Fruit fly (Drosophila melanogaster) whole organism, embryonic: ENCODE measurements around the gene Cpr23B.
A peak's percentile ranks its signal among the peaks of the same experiment; 100 is the strongest.

ENCODE experiments used
- Atf6 ChIP-seq: fragments of 200-800 bp; sonication (Bioruptor generic); IDR thresholded peaks from 2 replicates; pipeline ENCODE4 v1.3.6; 2022; ENCODE audit warnings: missing biosample characterization, missing genetic modification characterization
- CG12155 ChIP-seq: fragments of 200-800 bp; sonication (Bioruptor generic); optimal IDR thresholded peaks from 3 replicates; lab custom pipeline; 2016; ENCODE audit warnings: missing biosample characterization, missing genetic modification characterization
- CG12659 ChIP-seq: fragments of 200-800 bp; sonication (Bioruptor generic); optimal IDR thresholded peaks from 3 replicates; lab custom pipeline; 2017; ENCODE audit warnings: mild to moderate bottlenecking, missing biosample characterization, missing genetic modification reagents, missing genetic modification characterization
- CG13624 ChIP-seq: fragments of 200-800 bp; sonication (Bioruptor generic); optimal IDR thresholded peaks from 2 replicates; lab custom pipeline; 2016; ENCODE audit warnings: missing biosample characterization, missing genetic modification characterization
- CG17361 ChIP-seq: fragments of 200-800 bp; sonication (Bioruptor generic); IDR thresholded peaks from 3 replicates; pipeline ENCODE4 v1.3.6; 2022; ENCODE audit warnings: missing biosample characterization, missing genetic modification characterization
- CG17802 ChIP-seq: fragments of 200-800 bp; sonication (Bioruptor generic); optimal IDR thresholded peaks from 2 replicates; lab custom pipeline; 2018; ENCODE audit warnings: missing biosample characterization, mild to moderate bottlenecking, missing genetic modification characterization, moderate library complexity
- CG17912 ChIP-seq: fragments of 200-800 bp; sonication (Bioruptor generic); optimal IDR thresholded peaks from 2 replicates; lab custom pipeline; 2018; ENCODE audit warnings: missing biosample characterization, mild to moderate bottlenecking, missing genetic modification characterization
- CG18599 ChIP-seq: fragments of 200-800 bp; sonication (Bioruptor generic); optimal IDR thresholded peaks from 3 replicates; lab custom pipeline; 2017; ENCODE audit warnings: missing biosample characterization, missing genetic modification characterization, mild to moderate bottlenecking, moderate library complexity, missing genetic modification reagents
- CG30431 ChIP-seq: fragments of 200-800 bp; sonication (Bioruptor generic); optimal IDR thresholded peaks from 2 replicates; lab custom pipeline; 2017; ENCODE audit warnings: missing biosample characterization, missing genetic modification characterization
- CG8089 ChIP-seq: fragments of 200-800 bp; sonication (Bioruptor generic); optimal IDR thresholded peaks from 3 replicates; lab custom pipeline; 2016; ENCODE audit warnings: missing biosample characterization, missing genetic modification characterization
- CG9609 ChIP-seq: fragments of 200-800 bp; sonication (Bioruptor generic); optimal IDR thresholded peaks from 3 replicates; lab custom pipeline; 2016; ENCODE audit warnings: missing biosample characterization, missing genetic modification characterization
- D19A ChIP-seq: fragments of 200-800 bp; optimal IDR thresholded peaks from 3 replicates; lab custom pipeline; 2019; ENCODE audit warnings: missing biosample characterization, mild to moderate bottlenecking, missing genetic modification characterization, moderate library complexity
- Dek ChIP-seq: fragments of 200-800 bp; sonication (Bioruptor generic); optimal IDR thresholded peaks from 3 replicates; lab custom pipeline; 2019; ENCODE audit warnings: missing biosample characterization, mild to moderate bottlenecking, missing genetic modification characterization, moderate library complexity
- Dll ChIP-seq: fragments of 200-800 bp; sonication (Bioruptor generic); IDR thresholded peaks from 4 replicates; pipeline ENCODE4 v1.3.6; 2022; ENCODE audit warnings: missing biosample characterization, missing genetic modification characterization; ENCODE audit not compliant: partially characterized antibody
- Drgx ChIP-seq: fragments of 200-800 bp; sonication (Bioruptor generic); IDR thresholded peaks from 2 replicates; pipeline ENCODE4 v1.3.6; 2022; ENCODE audit warnings: missing biosample characterization, missing genetic modification characterization
- Ets65A ChIP-seq: fragments of 200-800 bp; sonication (Bioruptor generic); peaks from one replicate; lab custom pipeline; 2016; ENCODE audit warnings: missing biosample characterization, missing genetic modification characterization
- HLH3B ChIP-seq: fragments of 200-800 bp; sonication (Bioruptor generic); IDR thresholded peaks from 2 replicates; pipeline ENCODE4 v1.3.6; 2022; ENCODE audit warnings: missing biosample characterization, missing genetic modification characterization
- HLH54F ChIP-seq: fragments of 200-800 bp; sonication (Bioruptor generic); optimal IDR thresholded peaks from 3 replicates; lab custom pipeline; 2016; ENCODE audit warnings: missing biosample characterization, missing genetic modification characterization
- Hr78 ChIP-seq, 2 experiments: fragments of 200-800 bp in 1 of 2; fragments of >200 bp in 1 of 2; sonication (Bioruptor generic) in 1 of 2; optimal IDR thresholded peaks; 2 replicates each; lab custom pipeline; 2017 to 2019; ENCODE audit warnings: missing biosample characterization in 2 of 2, missing genetic modification characterization in 2 of 2, mild to moderate bottlenecking in 1 of 2, moderate library complexity in 1 of 2
- Max ChIP-seq: fragments of 200-800 bp; sonication (Bioruptor generic); optimal IDR thresholded peaks from 2 replicates; lab custom pipeline; 2016; ENCODE audit warnings: missing biosample characterization, mild to moderate bottlenecking, missing genetic modification characterization
- Opbp ChIP-seq: fragments of 200-800 bp; sonication (Bioruptor generic); IDR thresholded peaks from 3 replicates; pipeline ENCODE4 v1.3.6; 2022; ENCODE audit warnings: missing biosample characterization, missing genetic modification characterization; ENCODE audit not compliant: partially characterized antibody
- Sox100B ChIP-seq: fragments of 200-800 bp; sonication (Bioruptor generic); optimal IDR thresholded peaks from 3 replicates; lab custom pipeline; 2018; ENCODE audit warnings: missing biosample characterization, mild to moderate bottlenecking, missing genetic modification characterization
- Xrp1 ChIP-seq: fragments of 200-800 bp; sonication (Bioruptor generic); IDR thresholded peaks from 2 replicates; pipeline ENCODE4 v1.3.6; 2022; ENCODE audit warnings: missing biosample characterization, missing genetic modification characterization
- az2 ChIP-seq: fragments of 200-800 bp; sonication (Bioruptor generic); optimal IDR thresholded peaks from 3 replicates; lab custom pipeline; 2016; ENCODE audit warnings: missing biosample characterization, missing genetic modification characterization
- bigmax ChIP-seq: fragments of 200-800 bp; sonication (Bioruptor generic); optimal IDR thresholded peaks from 2 replicates; lab custom pipeline; 2018; ENCODE audit warnings: missing biosample characterization, mild to moderate bottlenecking, missing genetic modification characterization
- br ChIP-seq: fragments of >200 bp; optimal IDR thresholded peaks from 2 replicates; lab custom pipeline; 2017
- dm ChIP-seq: fragments of 200-800 bp; sonication (Bioruptor generic); optimal IDR thresholded peaks from 3 replicates; lab custom pipeline; 2016; ENCODE audit warnings: missing biosample characterization, missing genetic modification characterization
- ewg ChIP-seq: fragments of 200-800 bp; sonication (Bioruptor generic); optimal IDR thresholded peaks from 3 replicates; lab custom pipeline; 2017; ENCODE audit warnings: mild to moderate bottlenecking, missing biosample characterization, missing genetic modification reagents, missing genetic modification characterization
- lilli ChIP-seq: fragments of 200-800 bp; sonication (Bioruptor generic); optimal IDR thresholded peaks from 3 replicates; lab custom pipeline; 2016; ENCODE audit warnings: missing biosample characterization, missing genetic modification characterization
- mirr ChIP-seq: fragments of 200-800 bp; sonication (Bioruptor generic); optimal IDR thresholded peaks from 3 replicates; lab custom pipeline; 2018; ENCODE audit warnings: missing biosample characterization, mild to moderate bottlenecking, missing genetic modification characterization
- onecut ChIP-seq: fragments of 200-800 bp; sonication (Bioruptor generic); IDR thresholded peaks from 2 replicates; pipeline ENCODE4 v1.3.6; 2022; ENCODE audit warnings: missing biosample characterization, missing genetic modification characterization
- org-1 ChIP-seq: fragments of 200-800 bp; sonication (Bioruptor generic); optimal IDR thresholded peaks from 2 replicates; lab custom pipeline; 2017; ENCODE audit warnings: missing biosample characterization, missing genetic modification characterization
- rib ChIP-seq: fragments of 200-800 bp; sonication (Bioruptor generic); IDR thresholded peaks from 2 replicates; pipeline ENCODE4 v1.3.6; 2022; ENCODE audit warnings: missing biosample characterization, missing genetic modification characterization
- sd ChIP-seq: fragments of 200-800 bp; sonication (Bioruptor generic); optimal IDR thresholded peaks from 3 replicates; lab custom pipeline; 2018; ENCODE audit warnings: missing biosample characterization, mild to moderate bottlenecking, missing genetic modification characterization, moderate library complexity
- seq ChIP-seq: fragments of 200-800 bp; sonication (Bioruptor generic); IDR thresholded peaks from 2 replicates; pipeline ENCODE4 v1.3.6; 2022; ENCODE audit warnings: missing biosample characterization, missing genetic modification characterization
- toy ChIP-seq: fragments of 200-800 bp; sonication (Bioruptor generic); IDR thresholded peaks from 2 replicates; pipeline ENCODE4 v1.3.6; 2022; ENCODE audit warnings: missing biosample characterization, missing genetic modification characterization
- unc-4 ChIP-seq: fragments of 200-800 bp; sonication (Bioruptor generic); IDR thresholded peaks from 2 replicates; pipeline ENCODE4 v1.3.6; 2022; ENCODE audit warnings: missing biosample characterization, missing genetic modification characterization; ENCODE audit not compliant: partially characterized antibody
- vvl ChIP-seq: fragments of 200-800 bp; sonication (Bioruptor generic); IDR thresholded peaks from 2 replicates; pipeline ENCODE4 v1.3.6; 2022; ENCODE audit warnings: missing biosample characterization, missing genetic modification characterization
- zen2 ChIP-seq: fragments of 200-800 bp; sonication (Bioruptor generic); IDR thresholded peaks from 3 replicates; pipeline ENCODE4 v1.3.6; 2022; ENCODE audit warnings: missing biosample characterization, missing genetic modification characterization; ENCODE audit not compliant: partially characterized antibody
- zf30C ChIP-seq: fragments of 200-800 bp; sonication (Bioruptor generic); optimal IDR thresholded peaks from 3 replicates; lab custom pipeline; 2018; ENCODE audit warnings: missing biosample characterization, mild to moderate bottlenecking, missing genetic modification characterization

The Cpr23B gene

dm6 chr2L:2872968-2873728, 34.9 kb downstream of the Cpr23B start (continued):
- TF ChIP-seq vvl (peak; percentile 11; the same call in 1 of the 2 replicates), lilli (GFP tag; lab: Kevin White, UChicago) (peak; percentile 67), rib (GFP tag; lab: Robert Waterston, UW) (no peak), CG17912 (GFP tag; lab: Kevin White, UChicago) (no peak), CG17361 (no peak), unc-4 (no peak), CG8089 (GFP tag; lab: Kevin White, UChicago) (peak; percentile 33), toy (GFP tag; lab: Robert Waterston, UW) (peak; percentile 47; the same call in 1 of the 2 replicates), CG12659 (GFP tag; lab: Kevin White, UChicago) (peak; percentile 8), CG13624 (GFP tag; lab: Kevin White, UChicago) (peak; percentile 6), mirr (GFP tag; lab: Kevin White, UChicago) (no peak), zen2 (GFP tag; lab: Robert Waterston, UW) (no peak), sd (tag; lab: Kevin White, UChicago) (peak; percentile 23), CG9609 (GFP tag; lab: Kevin White, UChicago) (peak; percentile 11), ewg (no peak), CG12155 (peak; percentile 1), CG17802 (tag; lab: Kevin White, UChicago) (no peak), seq (GFP tag; lab: Robert Waterston, UW) (0 out of 2 replicates have a peak, but pooled peaks have one; percentile 30), HLH54F (GFP tag; lab: Kevin White, UChicago) (no peak), Dek (tag; lab: Kevin White, UChicago) (no peak), CG30431 (no peak), Sox100B (GFP tag; lab: Kevin White, UChicago) (peak; percentile 26), az2 (no peak), D19A (tag; lab: Kevin White, UChicago) (peak; percentile 1), zf30C (GFP tag; lab: Kevin White, UChicago) (peak; percentile 79), org-1 (GFP tag; lab: Kevin White, UChicago) (no peak), Hr78 (GFP tag; optimal IDR thresholded peaks at IDR 0.05; lab: Kevin White, UChicago) (peak in 1 of 2 experiments; percentile 66), Xrp1 (GFP tag; lab: Robert Waterston, UW) (peak; percentile 43; the same call in 1 of the 2 replicates), Drgx (GFP tag; lab: Robert Waterston, UW) (peak; percentile 30; the same call in 1 of the 2 replicates), CG18599 (GFP tag; lab: Kevin White, UChicago) (peak; percentile 25), Opbp (GFP tag; lab: Robert Waterston, UW) (no peak), Dll (GFP tag; lab: Robert Waterston, UW) (no peak), Ets65A (GFP tag; lab: Kevin White, UChicago) (peak; percentile 77)
- TF ChIP-seq, all 482 proteins: peak for 99

DNA sequence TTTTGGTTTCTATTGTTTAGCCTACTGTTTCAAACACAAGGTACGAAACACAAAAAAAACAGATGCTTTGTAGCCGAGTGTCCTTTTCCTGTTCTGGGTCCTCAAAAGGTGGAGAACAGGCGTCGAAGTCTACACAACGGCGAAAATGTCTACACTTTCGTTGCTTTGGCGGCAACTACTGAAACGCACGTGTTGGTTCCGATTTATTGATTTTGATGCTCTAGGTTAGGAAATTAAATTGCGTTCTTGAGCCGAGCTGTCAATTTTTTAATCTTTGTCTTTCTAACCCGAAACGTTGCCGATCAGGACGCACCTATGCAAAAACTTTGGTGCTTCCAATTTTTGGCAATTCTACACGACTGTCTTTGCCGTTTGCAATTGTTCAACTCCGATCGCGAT, 35.5 kb downstream of the Cpr23B start:
- TF ChIP-seq br (lab: Kevin White, UChicago) (no peak), Max (GFP tag; lab: Kevin White, UChicago) (peak; percentile 20), Atf6 (0 out of 2 replicates have a peak, but pooled peaks have one; percentile 3), dm (GFP tag; lab: Kevin White, UChicago) (peak; percentile 68), CG17912 (GFP tag; lab: Kevin White, UChicago) (no peak), unc-4 (no peak), HLH3B (GFP tag; lab: Robert Waterston, UW) (0 out of 2 replicates have a peak, but pooled peaks have one; percentile 2), bigmax (peak; percentile 71), onecut (GFP tag; lab: Robert Waterston, UW) (peak; percentile 79)
